Fruit fly (Drosophila melanogaster): Measurements from ENCODE around the gene Sws1.

Gene Sws1

dm6 chr2L:2574717-2575273 lies at the start of gene Sws1, which contains the start of gene Rad1:
Gene Sws1, minus strand, starts transcription at chr2L:2575052.
Gene Rad1, minus strand, starts transcription at chr2L:2575052.
- TF ChIP-seq CG10348 (GFP tag; IDR thresholded peaks at IDR 0.05) = no peak
- TF ChIP-seq gl (tag; optimal IDR thresholded peaks at IDR 0.05) = no peak
- no peak for TF ChIP-seq rn (GFP tag; IDR thresholded peaks at IDR 0.05)
- TF ChIP-seq fd96Ca (GFP tag; IDR thresholded peaks at IDR 0.05) = no peak
- TF ChIP-seq Pif1A (GFP tag; optimal IDR thresholded peaks at IDR 0.05) = no peak
- TF ChIP-seq Pif1B (GFP tag; optimal IDR thresholded peaks at IDR 0.05) = no peak
- TF ChIP-seq CG34367 (tag; optimal IDR thresholded peaks at IDR 0.05) = no peak
- no peak for TF ChIP-seq D1 (tag; optimal IDR thresholded peaks at IDR 0.05)
- TF ChIP-seq CG17806 (tag; optimal IDR thresholded peaks at IDR 0.05) = no peak
- TF ChIP-seq Snoo (tag; optimal IDR thresholded peaks at IDR 0.05) = no peak

dm6 chr2L:2623947-2624346 lies 49.1 kb upstream of the Sws1 start:
- TF ChIP-seq CG8159 (tag; optimal IDR thresholded peaks at IDR 0.05) = no peak
- TF ChIP-seq CG15710 (tag; optimal IDR thresholded peaks at IDR 0.05) = no peak
- TF ChIP-seq CG17806 (tag; optimal IDR thresholded peaks at IDR 0.05) = no peak
- TF ChIP-seq CG12605 (GFP tag; IDR thresholded peaks at IDR 0.05) = no peak
- TF ChIP-seq Pif1B (GFP tag; optimal IDR thresholded peaks at IDR 0.05) = no peak
- no peak for TF ChIP-seq CG13204 (GFP tag; optimal IDR thresholded peaks at IDR 0.05)
- TF ChIP-seq CG32121 (GFP tag; IDR thresholded peaks at IDR 0.05) = no peak
- TF ChIP-seq fd96Ca (GFP tag; IDR thresholded peaks at IDR 0.05) = no peak
- no peak for TF ChIP-seq Ets98B (GFP tag; IDR thresholded peaks at IDR 0.05)
- TF ChIP-seq CG34367 (tag; optimal IDR thresholded peaks at IDR 0.05) = no peak
- no peak for TF ChIP-seq gl (tag; optimal IDR thresholded peaks at IDR 0.05)
- TF ChIP-seq CG10348 (GFP tag; IDR thresholded peaks at IDR 0.05) = no peak
- TF ChIP-seq Pif1A (GFP tag; optimal IDR thresholded peaks at IDR 0.05) = no peak

- TF ChIP-seq CG34367 (tag; optimal IDR thresholded peaks at IDR 0.05) (no peak), rn (GFP tag; IDR thresholded peaks at IDR 0.05) (no peak), CG8301 (tag; optimal IDR thresholded peaks at IDR 0.05) (no peak), D1 (tag; optimal IDR thresholded peaks at IDR 0.05) (no peak), CG17806 (tag; optimal IDR thresholded peaks at IDR 0.05) (no peak), CG13204 (GFP tag; optimal IDR thresholded peaks at IDR 0.05) (no peak), Snoo (tag; optimal IDR thresholded peaks at IDR 0.05) (no peak), EcR (GFP tag; optimal IDR thresholded peaks at IDR 0.05) (no peak), fd96Ca (GFP tag; IDR thresholded peaks at IDR 0.05) (no peak), Pif1A (GFP tag; optimal IDR thresholded peaks at IDR 0.05) (no peak), CG32121 (GFP tag; IDR thresholded peaks at IDR 0.05) (no peak), CG15710 (tag; optimal IDR thresholded peaks at IDR 0.05) (no peak), CG12605 (GFP tag; IDR thresholded peaks at IDR 0.05) (no peak), gl (tag; optimal IDR thresholded peaks at IDR 0.05) (no peak), CG10348 (GFP tag; IDR thresholded peaks at IDR 0.05) (no peak), CG8159 (tag; optimal IDR thresholded peaks at IDR 0.05) (no peak), Pif1B (GFP tag; optimal IDR thresholded peaks at IDR 0.05) (no peak), CG4496 (GFP tag; IDR thresholded peaks at IDR 0.05) (no peak), CG14655 (GFP tag; optimal IDR thresholded peaks at IDR 0.05) (no peak)
These were observed 45.0 kb upstream of the Sws1 start, which contains the start of gene CG43403 for dm6 chr2L:2619887-2620286. Gene CG43403, plus strand, starts transcription at chr2L:2620187.

- TF ChIP-seq CG10348 (GFP tag; IDR thresholded peaks at IDR 0.05) (no peak), CG8301 (tag; optimal IDR thresholded peaks at IDR 0.05) (no peak), CG8159 (tag; optimal IDR thresholded peaks at IDR 0.05) (no peak), CG32121 (GFP tag; IDR thresholded peaks at IDR 0.05) (no peak), Pif1B (GFP tag; optimal IDR thresholded peaks at IDR 0.05) (no peak), EcR (GFP tag; optimal IDR thresholded peaks at IDR 0.05) (no peak), gl (tag; optimal IDR thresholded peaks at IDR 0.05) (no peak), CG4496 (GFP tag; IDR thresholded peaks at IDR 0.05) (no peak)
These were observed 34.8 kb upstream of the Sws1 start, which contains the start of gene CG15395 for dm6 chr2L:2609694-2610093. Gene CG15395, plus strand, starts transcription at chr2L:2609994.

dm6 chr2L:2606725-2607124 lies 31.9 kb upstream of the Sws1 start:
- TF ChIP-seq CG8301 (tag; optimal IDR thresholded peaks at IDR 0.05) = no peak
- TF ChIP-seq CG8159 (tag; optimal IDR thresholded peaks at IDR 0.05) = peak; percentile 35
- no peak for TF ChIP-seq fd96Ca (GFP tag; IDR thresholded peaks at IDR 0.05)
- no peak for TF ChIP-seq CG12605 (GFP tag; IDR thresholded peaks at IDR 0.05)

dm6 chr2L:2591569-2591968 lies 16.7 kb upstream of the Sws1 start, which contains the start of gene CG15394:
Gene CG15394, plus strand, starts transcription at chr2L:2591869.
- no peak for TF ChIP-seq CG9948 (tag; optimal IDR thresholded peaks at IDR 0.05)
- TF ChIP-seq Snoo (tag; optimal IDR thresholded peaks at IDR 0.05) = no peak
- no peak for TF ChIP-seq Ets98B (GFP tag; IDR thresholded peaks at IDR 0.05)
- TF ChIP-seq CG12605 (GFP tag; IDR thresholded peaks at IDR 0.05) = no peak
- no peak for TF ChIP-seq CG8159 (tag; optimal IDR thresholded peaks at IDR 0.05)
- no peak for TF ChIP-seq Pif1B (GFP tag; optimal IDR thresholded peaks at IDR 0.05)
- TF ChIP-seq CG34367 (tag; optimal IDR thresholded peaks at IDR 0.05) = no peak
- TF ChIP-seq D1 (tag; optimal IDR thresholded peaks at IDR 0.05) = no peak
- no peak for TF ChIP-seq Pif1A (GFP tag; optimal IDR thresholded peaks at IDR 0.05)
- no peak for TF ChIP-seq CG32121 (GFP tag; IDR thresholded peaks at IDR 0.05)
- TF ChIP-seq CG17806 (tag; optimal IDR thresholded peaks at IDR 0.05) = no peak
- no peak for TF ChIP-seq rn (GFP tag; IDR thresholded peaks at IDR 0.05)
- no peak for TF ChIP-seq gl (tag; optimal IDR thresholded peaks at IDR 0.05)
- no peak for TF ChIP-seq CG10348 (GFP tag; IDR thresholded peaks at IDR 0.05)
- TF ChIP-seq CG15710 (tag; optimal IDR thresholded peaks at IDR 0.05) = no peak
- TF ChIP-seq CG4496 (GFP tag; IDR thresholded peaks at IDR 0.05) = no peak
- no peak for TF ChIP-seq CG8301 (tag; optimal IDR thresholded peaks at IDR 0.05)
- no peak for TF ChIP-seq EcR (GFP tag; optimal IDR thresholded peaks at IDR 0.05)

Measured in whole organism, pupa.